Worm (Caenorhabditis elegans) whole organism, L4 larva: ENCODE results near the gene C17G10.6.
A peak's percentile ranks its signal among the peaks of the same experiment; 100 is the strongest.

ENCODE experiments used
- F26F4.8 ChIP-seq: fragments of 200-800 bp; sonication (Bioruptor generic); conservative IDR thresholded peaks from 2 replicates; pipeline ENCODE4 v1.3.6; 2022; ENCODE audit warnings: missing genetic modification characterization, missing compliant biosample characterization
- F49E8.2 ChIP-seq: sonication (generic microtip); optimal IDR thresholded peaks from 2 replicates; lab custom pipeline; 2016; ENCODE audit warnings: missing compliant biosample characterization, mild to moderate bottlenecking, missing genetic modification characterization, borderline replicate concordance
- R02D3.7 ChIP-seq: fragments of 150-350 bp; sonication (generic microtip); optimal IDR thresholded peaks from 3 replicates; lab custom pipeline; 2014; ENCODE audit warnings: missing biosample characterization, missing genetic modification characterization
- T20F7.1 ChIP-seq: fragments of 200-800 bp; sonication (Bioruptor generic); optimal IDR thresholded peaks from 2 replicates; lab custom pipeline; 2018; ENCODE audit warnings: mild to moderate bottlenecking, missing genetic modification characterization, missing compliant biosample characterization
- Y48G9A.11 ChIP-seq: fragments of 200-800 bp; sonication (Bioruptor generic); IDR thresholded peaks from 2 replicates; pipeline ENCODE4 v1.3.6; 2022; ENCODE audit warnings: missing genetic modification reagents, missing genetic modification characterization, missing compliant biosample characterization
- Y75B8A.6 ChIP-seq: fragments of 200-800 bp; sonication (Bioruptor generic); IDR thresholded peaks from 2 replicates; pipeline ENCODE4 v1.3.6; 2022; ENCODE audit warnings: missing genetic modification reagents, missing genetic modification characterization, missing compliant biosample characterization
- ZK546.5 ChIP-seq, 2 experiments: sonication (generic microtip); optimal IDR thresholded peaks; 2 replicates each; lab custom pipeline; 2017; ENCODE audit warnings: missing biosample characterization in 2 of 2, missing genetic modification characterization in 2 of 2
- aly-2 ChIP-seq: sonication (generic microtip); optimal IDR thresholded peaks from 2 replicates; lab custom pipeline; 2018; ENCODE audit warnings: missing biosample characterization, missing genetic modification characterization
- ceh-20 ChIP-seq: fragments of 200-800 bp; sonication (Bioruptor generic); IDR thresholded peaks from 2 replicates; pipeline ENCODE4 v1.3.6; 2022; ENCODE audit warnings: missing genetic modification reagents, missing genetic modification characterization, missing compliant biosample characterization
- ceh-28 ChIP-seq: fragments of 150-350 bp; optimal IDR thresholded peaks from 2 replicates; lab custom pipeline; 2014; ENCODE audit warnings: missing biosample characterization, missing genetic modification reagents, missing genetic modification characterization
- ceh-44 ChIP-seq: fragments of 200-800 bp; sonication (Bioruptor generic); IDR thresholded peaks from 2 replicates; pipeline ENCODE4 v1.3.6; 2022; ENCODE audit warnings: missing genetic modification reagents, missing genetic modification characterization, missing compliant biosample characterization
- cey-2 ChIP-seq: sonication (generic microtip); optimal IDR thresholded peaks from 3 replicates; lab custom pipeline; 2017; ENCODE audit warnings: missing genetic modification characterization, mild to moderate bottlenecking, missing compliant biosample characterization, antibody characterized with exemption, borderline replicate concordance; ENCODE audit not compliant: insufficient read depth
- ctbp-1 ChIP-seq: fragments of 200-800 bp; sonication (Bioruptor generic); IDR thresholded peaks from 2 replicates; pipeline ENCODE4 v1.3.6; 2022; ENCODE audit warnings: missing genetic modification reagents, missing genetic modification characterization, missing compliant biosample characterization
- daf-12 ChIP-seq: fragments of 150-350 bp; optimal IDR thresholded peaks from 2 replicates; lab custom pipeline; 2014; ENCODE audit warnings: missing biosample characterization, missing genetic modification reagents, missing genetic modification characterization
- daf-16 ChIP-seq, 3 experiments: sonication (generic microtip); optimal IDR thresholded peaks; 2 replicates each; lab custom pipeline; 2016 to 2017; ENCODE audit warnings: missing genetic modification characterization in 3 of 3, missing genetic modification reagents in 3 of 3, mild to moderate bottlenecking in 2 of 3, missing compliant biosample characterization in 2 of 3, missing biosample characterization in 1 of 3, moderate library complexity in 1 of 3
- daf-8 ChIP-seq: fragments of 200-800 bp; sonication (Bioruptor generic); IDR thresholded peaks from 2 replicates; pipeline ENCODE4 v1.3.6; 2022; ENCODE audit warnings: missing genetic modification characterization, missing compliant biosample characterization
- dmd-6 ChIP-seq: fragments of 200-800 bp; sonication (Bioruptor generic); IDR thresholded peaks from 2 replicates; pipeline ENCODE4 v1.3.6; 2022; ENCODE audit warnings: missing genetic modification reagents, missing genetic modification characterization, missing compliant biosample characterization
- dmd-9 ChIP-seq: fragments of 200-800 bp; sonication (Bioruptor generic); IDR thresholded peaks from 2 replicates; pipeline ENCODE4 v1.3.6; 2022; ENCODE audit warnings: missing genetic modification reagents, missing genetic modification characterization, missing compliant biosample characterization
- dve-1 ChIP-seq: sonication (generic microtip); optimal IDR thresholded peaks from 2 replicates; lab custom pipeline; 2017; ENCODE audit warnings: antibody characterized with exemption, mild to moderate bottlenecking, missing genetic modification characterization, missing compliant biosample characterization; ENCODE audit not compliant: insufficient read depth
- egl-43 ChIP-seq: fragments of 200-800 bp; sonication (Bioruptor generic); IDR thresholded peaks from 2 replicates; pipeline ENCODE4 v1.3.6; 2022; ENCODE audit warnings: missing genetic modification reagents, missing genetic modification characterization, missing compliant biosample characterization
- fkh-10 ChIP-seq: fragments of 150-350 bp; optimal IDR thresholded peaks from 2 replicates; lab custom pipeline; 2014; ENCODE audit warnings: missing biosample characterization, missing genetic modification reagents, missing genetic modification characterization
- hif-1 ChIP-seq, 2 experiments: sonication (generic microtip); optimal IDR thresholded peaks; 2 replicates each; lab custom pipeline; 2016 to 2017; ENCODE audit warnings: missing compliant biosample characterization in 2 of 2, missing genetic modification characterization in 2 of 2, missing genetic modification reagents in 2 of 2, missing genotype in 2 of 2, mild to moderate bottlenecking in 1 of 2
- hlh-30 ChIP-seq: sonication (generic microtip); optimal IDR thresholded peaks from 2 replicates; lab custom pipeline; 2017; ENCODE audit warnings: antibody characterized with exemption, mild to moderate bottlenecking, missing genetic modification characterization, missing compliant biosample characterization; ENCODE audit not compliant: insufficient read depth
- lim-7 ChIP-seq: fragments of 200-800 bp; sonication (Bioruptor generic); IDR thresholded peaks from 2 replicates; pipeline ENCODE4 v1.3.6; 2022; ENCODE audit warnings: missing genetic modification characterization, missing compliant biosample characterization
- lin-29 ChIP-seq: fragments of 200-800 bp; sonication (Bioruptor generic); IDR thresholded peaks from 2 replicates; pipeline ENCODE4 v1.3.6; 2022; ENCODE audit warnings: missing genetic modification reagents, missing genetic modification characterization, missing compliant biosample characterization
- lin-38 ChIP-seq: fragments of 200-800 bp; sonication (Bioruptor generic); IDR thresholded peaks from 2 replicates; pipeline ENCODE4 v1.3.6; 2022; ENCODE audit warnings: missing genetic modification reagents, missing genetic modification characterization, missing compliant biosample characterization
- lin-39 ChIP-seq: fragments of 150-350 bp; optimal IDR thresholded peaks from 2 replicates; lab custom pipeline; 2014; ENCODE audit warnings: missing biosample characterization, missing genetic modification reagents, missing genetic modification characterization
- lir-3 ChIP-seq: sonication (generic microtip); optimal IDR thresholded peaks from 2 replicates; lab custom pipeline; 2016; ENCODE audit warnings: mild to moderate bottlenecking, missing genetic modification characterization, missing compliant biosample characterization
- madf-9 ChIP-seq: fragments of 200-800 bp; sonication (Bioruptor generic); conservative IDR thresholded peaks from 2 replicates; pipeline ENCODE4 v1.3.6; 2022; ENCODE audit warnings: missing genetic modification reagents, missing genetic modification characterization, missing compliant biosample characterization
- nhr-11 ChIP-seq: fragments of 150-350 bp; optimal IDR thresholded peaks from 2 replicates; lab custom pipeline; 2014; ENCODE audit warnings: missing biosample characterization, missing genetic modification characterization
- nhr-237 ChIP-seq: sonication (generic microtip); optimal IDR thresholded peaks from 2 replicates; lab custom pipeline; 2017; ENCODE audit warnings: missing biosample characterization, missing genetic modification characterization
- nhr-25 ChIP-seq: sonication (generic microtip); optimal IDR thresholded peaks from 2 replicates; lab custom pipeline; 2017; ENCODE audit warnings: missing genetic modification characterization, mild to moderate bottlenecking, missing compliant biosample characterization, antibody characterized with exemption, moderate library complexity, borderline replicate concordance; ENCODE audit not compliant: insufficient read depth
- nhr-28 ChIP-seq: fragments of 150-350 bp; optimal IDR thresholded peaks from 2 replicates; lab custom pipeline; 2014; ENCODE audit warnings: missing biosample characterization, missing genetic modification characterization
- nhr-42 ChIP-seq: fragments of 200-800 bp; sonication (Bioruptor generic); IDR thresholded peaks from 2 replicates; pipeline ENCODE4 v1.3.6; 2022; ENCODE audit warnings: missing genetic modification characterization, missing compliant biosample characterization
- nhr-6 ChIP-seq: fragments of 150-350 bp; optimal IDR thresholded peaks from 2 replicates; lab custom pipeline; 2014; ENCODE audit warnings: missing biosample characterization, missing genetic modification characterization
- nhr-77 ChIP-seq: fragments of 150-350 bp; optimal IDR thresholded peaks from 2 replicates; lab custom pipeline; 2014; ENCODE audit warnings: missing biosample characterization, missing genetic modification characterization
- pha-4 ChIP-seq, 2 experiments: fragments of 150-350 bp in 1 of 2; fragments of 200-800 bp in 1 of 2; sonication (Bioruptor generic) in 1 of 2; IDR thresholded peaks in 1 of 2; optimal IDR thresholded peaks in 1 of 2; 2 replicates each; pipeline versions ENCODE4 v1.3.6 to Lab custom; 2014 to 2022; ENCODE audit warnings: missing genetic modification characterization in 2 of 2, missing genetic modification reagents in 2 of 2, missing biosample characterization in 1 of 2, missing compliant biosample characterization in 1 of 2
- php-3 ChIP-seq: fragments of 200-800 bp; sonication (Bioruptor generic); IDR thresholded peaks from 2 replicates; pipeline ENCODE4 v1.3.6; 2022; ENCODE audit warnings: missing genetic modification reagents, missing genetic modification characterization, missing compliant biosample characterization
- sdz-12 ChIP-seq: fragments of 200-800 bp; sonication (Bioruptor generic); optimal IDR thresholded peaks from 2 replicates; lab custom pipeline; 2018; ENCODE audit warnings: mild to moderate bottlenecking, missing genetic modification characterization, missing compliant biosample characterization
- skn-1 ChIP-seq: fragments of 150-350 bp; optimal IDR thresholded peaks from 2 replicates; lab custom pipeline; 2014; ENCODE audit warnings: missing biosample characterization, missing genetic modification characterization
- spr-1 ChIP-seq: sonication (generic microtip); optimal IDR thresholded peaks from 2 replicates; lab custom pipeline; 2016; ENCODE audit warnings: mild to moderate bottlenecking, missing genetic modification characterization, missing compliant biosample characterization
- tra-1 ChIP-seq: fragments of 200-800 bp; sonication (Bioruptor generic); IDR thresholded peaks from 2 replicates; pipeline ENCODE4 v1.3.6; 2022; ENCODE audit warnings: missing genetic modification reagents, missing genetic modification characterization, missing compliant biosample characterization
- unc-39 ChIP-seq: sonication (generic microtip); optimal IDR thresholded peaks from 2 replicates; lab custom pipeline; 2017; ENCODE audit warnings: missing biosample characterization, missing genetic modification characterization
- vab-7 ChIP-seq: fragments of 200-800 bp; sonication (Bioruptor generic); IDR thresholded peaks from 2 replicates; pipeline ENCODE4 v1.3.6; 2022; ENCODE audit warnings: missing genetic modification reagents, missing genetic modification characterization, missing compliant biosample characterization
- zag-1 ChIP-seq: fragments of 150-350 bp; optimal IDR thresholded peaks from 2 replicates; lab custom pipeline; 2014; ENCODE audit warnings: missing biosample characterization, missing genetic modification characterization
- zfp-2 ChIP-seq: sonication (generic microtip); optimal IDR thresholded peaks from 2 replicates; lab custom pipeline; 2016; ENCODE audit warnings: mild to moderate bottlenecking, missing genetic modification characterization, missing compliant biosample characterization
- zfp-3 ChIP-seq: fragments of 200-800 bp; sonication (Bioruptor generic); conservative IDR thresholded peaks from 2 replicates; pipeline ENCODE4 v1.3.6; 2022; ENCODE audit warnings: missing genetic modification reagents, missing genetic modification characterization, missing compliant biosample characterization
- zip-11 ChIP-seq: fragments of 200-800 bp; sonication (Bioruptor generic); IDR thresholded peaks from 2 replicates; pipeline ENCODE4 v1.3.6; 2022; ENCODE audit warnings: missing genetic modification characterization, missing compliant biosample characterization
- ztf-11 ChIP-seq: fragments of 150-350 bp; optimal IDR thresholded peaks from 2 replicates; lab custom pipeline; 2014; ENCODE audit warnings: missing biosample characterization, missing genetic modification characterization

C17G10.6 gene

DNA sequence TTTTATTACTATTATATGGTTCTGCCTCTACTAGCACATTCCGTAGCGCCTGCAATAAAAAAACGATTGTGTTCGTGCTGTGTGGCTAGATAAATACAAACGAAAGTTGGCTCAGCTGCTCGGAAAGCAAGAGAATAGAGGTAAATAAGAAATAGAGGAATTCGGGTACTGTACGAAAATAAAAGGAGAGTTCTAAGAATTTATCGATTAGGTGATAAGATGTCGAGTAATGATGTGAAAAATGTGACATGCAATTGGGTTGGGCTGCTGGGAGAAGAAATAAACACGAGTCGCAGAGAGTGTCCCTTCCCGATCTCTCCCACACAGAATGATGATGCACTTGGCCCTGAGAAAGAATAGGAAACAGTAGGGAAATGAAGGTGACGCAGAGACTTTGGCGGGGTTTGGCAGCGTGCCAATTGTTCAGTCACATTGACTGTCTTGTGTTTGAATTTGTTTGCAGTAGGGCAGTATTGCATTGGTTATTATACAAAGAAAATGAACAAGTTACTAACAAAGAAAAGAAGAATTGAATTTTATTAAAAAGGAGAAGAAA, 9.6 kb downstream of the C17G10.6 start, which contains the start of gene cdc-14 (continued):
- TF ChIP-seq sdz-12 (GFP tag; lab: Kevin White, UChicago) (no peak), unc-39 (tag; lab: Kevin White, UChicago) (no peak), ceh-20 (GFP tag; lab: Robert Waterston, UW) (no peak), nhr-42 (GFP tag; lab: Robert Waterston, UW) (no peak), lim-7 (GFP tag; lab: Robert Waterston, UW) (no peak), ZK546.5 (tag; optimal IDR thresholded peaks at IDR 0.05; lab: Kevin White, UChicago) (no peak), F49E8.2 (tag; lab: Kevin White, UChicago) (no peak), cey-2 (tag; lab: Kevin White, UChicago) (no peak), daf-12 (tag; lab: Kevin White, UChicago) (no peak), zip-11 (GFP tag; lab: Robert Waterston, UW) (no peak), ztf-11 (tag; lab: Kevin White, UChicago) (no peak), hif-1 (tag; optimal IDR thresholded peaks at IDR 0.05; lab: Kevin White, UChicago) (peak in 1 of 2 experiments; percentile 44), nhr-25 (peak; percentile 61), fkh-10 (GFP tag; lab: Kevin White, UChicago) (no peak), F26F4.8 (no peak), vab-7 (GFP tag; lab: Robert Waterston, UW) (no peak), zfp-3 (no peak), daf-16 (GFP tag; optimal IDR thresholded peaks at IDR 0.05; lab: Kevin White, UChicago) (peak in 1 of 2 experiments; percentile 12), daf-16 (tag; optimal IDR thresholded peaks at IDR 0.05; lab: Kevin White, UChicago) (peak; percentile 56), skn-1 (no peak), ceh-44 (GFP tag; lab: Robert Waterston, UW) (no peak), R02D3.7 (tag; lab: Kevin White, UChicago) (no peak), Y48G9A.11 (no peak), lin-29 (GFP tag; lab: Robert Waterston, UW) (no peak), lin-39 (tag; lab: Kevin White, UChicago) (no peak), tra-1 (GFP tag; lab: Robert Waterston, UW) (no peak), T20F7.1 (GFP tag; lab: Kevin White, UChicago) (peak; percentile 41), nhr-6 (tag; lab: Kevin White, UChicago) (peak; percentile 55), dmd-6 (GFP tag; lab: Robert Waterston, UW) (peak; percentile 39; the same call in 1 of the 2 replicates), lir-3 (tag; lab: Kevin White, UChicago) (no peak), dve-1 (tag; lab: Kevin White, UChicago) (peak; percentile 81), nhr-28 (tag; lab: Kevin White, UChicago) (peak; percentile 68), Y75B8A.6 (GFP tag; lab: Robert Waterston, UW) (no peak), lin-38 (GFP tag; lab: Robert Waterston, UW) (peak; percentile 75), pha-4 (GFP tag; IDR thresholded peaks at IDR 0.05; lab: Robert Waterston, UW) (no peak), pha-4 (tag; optimal IDR thresholded peaks at IDR 0.05; lab: Kevin White, UChicago) (peak; percentile 13), daf-8 (GFP tag; lab: Robert Waterston, UW) (no peak), ceh-28 (tag; lab: Kevin White, UChicago) (no peak), madf-9 (GFP tag; lab: Robert Waterston, UW) (no peak), hlh-30 (peak; percentile 97), nhr-237 (tag; lab: Kevin White, UChicago) (no peak), ctbp-1 (GFP tag; lab: Robert Waterston, UW) (0 out of 2 replicates have a peak, but pooled peaks have one; percentile 18), egl-43 (no peak), spr-1 (no peak), dmd-9 (no peak), zfp-2 (no peak), aly-2 (no peak), nhr-11 (tag; lab: Kevin White, UChicago) (peak; percentile 86), nhr-77 (tag; lab: Kevin White, UChicago) (peak; percentile 63), zag-1 (tag; lab: Kevin White, UChicago) (no peak), php-3 (GFP tag; lab: Robert Waterston, UW) (no peak)
